Fruit fly (Drosophila melanogaster) whole organism, prepupa: ENCODE results near the gene CG13713.

Source experiments
- Blimp-1 ChIP-seq: fragments of 200-800 bp; sonication (Bioruptor generic); optimal IDR thresholded peaks from 3 replicates; lab custom pipeline; 2017; ENCODE audit warnings: missing biosample characterization, missing genetic modification characterization, mild to moderate bottlenecking, moderate library complexity, missing genetic modification reagents
- CG10631 ChIP-seq: fragments of 200-800 bp; sonication (Bioruptor generic); optimal IDR thresholded peaks from 2 replicates; lab custom pipeline; 2016; ENCODE audit warnings: missing biosample characterization, missing genetic modification characterization
- CG10669 ChIP-seq: fragments of 200-800 bp; sonication (Bioruptor generic); optimal IDR thresholded peaks from 3 replicates; lab custom pipeline; 2018; ENCODE audit warnings: missing biosample characterization, mild to moderate bottlenecking, missing genetic modification characterization, moderate library complexity
- CG11762 ChIP-seq: fragments of 200-800 bp; sonication (Bioruptor generic); optimal IDR thresholded peaks from 3 replicates; lab custom pipeline; 2016; ENCODE audit warnings: missing biosample characterization, missing genetic modification characterization; ENCODE audit not compliant: insufficient read depth
- CG34406 ChIP-seq: fragments of 200-800 bp; sonication (Bioruptor generic); optimal IDR thresholded peaks from 3 replicates; lab custom pipeline; 2016; ENCODE audit warnings: missing biosample characterization, missing genetic modification characterization
- CG3919 ChIP-seq: fragments of 200-800 bp; sonication (Bioruptor generic); optimal IDR thresholded peaks from 3 replicates; lab custom pipeline; 2016; ENCODE audit warnings: missing biosample characterization, missing genetic modification characterization
- CG4318 ChIP-seq: fragments of 200-800 bp; sonication (Bioruptor generic); optimal IDR thresholded peaks from 3 replicates; lab custom pipeline; 2017; ENCODE audit warnings: missing biosample characterization, mild to moderate bottlenecking, missing genetic modification characterization
- CG6163 ChIP-seq: fragments of 200-800 bp; sonication (Bioruptor generic); IDR thresholded peaks from 3 replicates; pipeline ENCODE4 v1.3.6; 2022; ENCODE audit warnings: missing biosample characterization, missing genetic modification characterization
- CG6276 ChIP-seq: fragments of 200-800 bp; sonication (Bioruptor generic); optimal IDR thresholded peaks from 2 replicates; lab custom pipeline; 2017; ENCODE audit warnings: missing biosample characterization, mild to moderate bottlenecking, missing genetic modification characterization
- CG6792 ChIP-seq: fragments of 200-800 bp; sonication (Bioruptor generic); optimal IDR thresholded peaks from 3 replicates; lab custom pipeline; 2016; ENCODE audit warnings: missing biosample characterization, missing genetic modification characterization
- CG6808 ChIP-seq: fragments of 200-800 bp; sonication (Bioruptor generic); optimal IDR thresholded peaks from 3 replicates; lab custom pipeline; 2017; ENCODE audit warnings: missing biosample characterization, missing genetic modification characterization, mild to moderate bottlenecking, moderate library complexity, missing genetic modification reagents
- CG8319 ChIP-seq: fragments of 200-800 bp; sonication (Bioruptor generic); optimal IDR thresholded peaks from 3 replicates; lab custom pipeline; 2016; ENCODE audit warnings: missing biosample characterization, missing genetic modification characterization
- CG8632 ChIP-seq: fragments of 200-800 bp; sonication (Bioruptor generic); optimal IDR thresholded peaks from 3 replicates; lab custom pipeline; 2016; ENCODE audit warnings: missing biosample characterization, missing genetic modification characterization
- CG9139 ChIP-seq: fragments of 200-800 bp; sonication (Bioruptor generic); optimal IDR thresholded peaks from 3 replicates; lab custom pipeline; 2017; ENCODE audit warnings: missing biosample characterization, mild to moderate bottlenecking, missing genetic modification characterization
- Eip75B ChIP-seq: fragments of 200-800 bp; sonication (Bioruptor generic); optimal IDR thresholded peaks from 3 replicates; lab custom pipeline; 2016; ENCODE audit warnings: missing biosample characterization, missing genetic modification characterization
- Eip78C ChIP-seq: fragments of 200-800 bp; sonication (Bioruptor generic); peaks from one replicate; lab custom pipeline; 2016; ENCODE audit warnings: missing biosample characterization, missing genetic modification characterization
- Eip93F ChIP-seq: fragments of 200-800 bp; sonication (Bioruptor generic); optimal IDR thresholded peaks from 2 replicates; lab custom pipeline; 2016; ENCODE audit warnings: missing biosample characterization, mild to moderate bottlenecking, missing genetic modification characterization
- Ets21C ChIP-seq: fragments of 200-800 bp; sonication (Bioruptor generic); optimal IDR thresholded peaks from 3 replicates; lab custom pipeline; 2016; ENCODE audit warnings: missing biosample characterization, missing genetic modification characterization
- Ets96B ChIP-seq: fragments of 200-800 bp; optimal IDR thresholded peaks from 2 replicates; lab custom pipeline; 2019; ENCODE audit warnings: missing biosample characterization, mild to moderate bottlenecking, missing genetic modification characterization, moderate library complexity
- Hr38 ChIP-seq: sonication (Bioruptor generic); optimal IDR thresholded peaks from 2 replicates; lab custom pipeline; 2016; ENCODE audit warnings: missing biosample characterization, missing genetic modification characterization
- Hr39 ChIP-seq: fragments of 200-800 bp; sonication (Bioruptor generic); optimal IDR thresholded peaks from 2 replicates; lab custom pipeline; 2016; ENCODE audit warnings: missing biosample characterization, missing genetic modification characterization
- Hr4 ChIP-seq: fragments of 200-800 bp; sonication (Bioruptor generic); optimal IDR thresholded peaks from 3 replicates; lab custom pipeline; 2016; ENCODE audit warnings: missing biosample characterization, missing genetic modification characterization
- Lpt ChIP-seq: fragments of 200-800 bp; sonication (Bioruptor generic); optimal IDR thresholded peaks from 3 replicates; lab custom pipeline; 2016; ENCODE audit warnings: missing biosample characterization, missing genetic modification characterization
- Met ChIP-seq: fragments of 200-800 bp; sonication (Bioruptor generic); optimal IDR thresholded peaks from 3 replicates; lab custom pipeline; 2016; ENCODE audit warnings: missing biosample characterization, missing genetic modification characterization
- Smox ChIP-seq: fragments of 200-800 bp; sonication (Bioruptor generic); optimal IDR thresholded peaks from 3 replicates; lab custom pipeline; 2016; ENCODE audit warnings: missing biosample characterization, missing genetic modification characterization
- Sox102F ChIP-seq: fragments of 200-800 bp; sonication (Bioruptor generic); optimal IDR thresholded peaks from 2 replicates; lab custom pipeline; 2016; ENCODE audit warnings: missing biosample characterization, mild to moderate bottlenecking, missing genetic modification characterization
- Sox14 ChIP-seq: fragments of 200-800 bp; sonication (Bioruptor generic); optimal IDR thresholded peaks from 3 replicates; lab custom pipeline; 2016; ENCODE audit warnings: missing biosample characterization, missing genetic modification characterization
- Sox15 ChIP-seq: fragments of 200-800 bp; sonication (Bioruptor generic); optimal IDR thresholded peaks from 3 replicates; lab custom pipeline; 2016; ENCODE audit warnings: missing biosample characterization, missing genetic modification characterization
- acj6 ChIP-seq: fragments of 200-800 bp; sonication (Bioruptor generic); optimal IDR thresholded peaks from 3 replicates; lab custom pipeline; 2016; ENCODE audit warnings: missing biosample characterization, missing genetic modification characterization
- cyc ChIP-seq: fragments of 200-800 bp; sonication (Bioruptor generic); optimal IDR thresholded peaks from 3 replicates; lab custom pipeline; 2016; ENCODE audit warnings: missing biosample characterization, missing genetic modification characterization
- eg ChIP-seq: fragments of 200-800 bp; sonication (Bioruptor generic); IDR thresholded peaks from 3 replicates; pipeline ENCODE4 v1.3.6; 2022; ENCODE audit warnings: missing biosample characterization, missing genetic modification characterization
- esn ChIP-seq: fragments of 200-800 bp; sonication (Bioruptor generic); optimal IDR thresholded peaks from 2 replicates; lab custom pipeline; 2016; ENCODE audit warnings: missing biosample characterization, mild to moderate bottlenecking, missing genetic modification characterization, moderate library complexity
- fd85E ChIP-seq: fragments of 200-800 bp; sonication (Bioruptor generic); optimal IDR thresholded peaks from 3 replicates; lab custom pipeline; 2016; ENCODE audit warnings: missing biosample characterization, missing genetic modification characterization
- fkh ChIP-seq: fragments of 200-800 bp; sonication (Bioruptor generic); optimal IDR thresholded peaks from 3 replicates; lab custom pipeline; 2017; ENCODE audit warnings: missing biosample characterization, mild to moderate bottlenecking, missing genetic modification characterization, moderate library complexity
- net ChIP-seq: fragments of 200-800 bp; sonication (Bioruptor generic); optimal IDR thresholded peaks from 3 replicates; lab custom pipeline; 2016; ENCODE audit warnings: missing biosample characterization, missing genetic modification characterization
- pdm3 ChIP-seq: fragments of 200-800 bp; sonication (Bioruptor generic); optimal IDR thresholded peaks from 3 replicates; lab custom pipeline; 2016; ENCODE audit warnings: missing biosample characterization, missing genetic modification characterization
- salr ChIP-seq, 2 experiments: fragments of 200-800 bp; sonication (Bioruptor generic); optimal IDR thresholded peaks; 3 replicates each; lab custom pipeline; 2016 to 2018; ENCODE audit warnings: missing biosample characterization in 2 of 2, missing genetic modification characterization in 2 of 2, mild to moderate bottlenecking in 1 of 2
- spab ChIP-seq: fragments of 200-800 bp; sonication (Bioruptor generic); optimal IDR thresholded peaks from 2 replicates; lab custom pipeline; 2017; ENCODE audit warnings: missing biosample characterization, mild to moderate bottlenecking, missing genetic modification characterization, missing genetic modification reagents
- topi ChIP-seq: fragments of 200-800 bp; sonication (Bioruptor generic); optimal IDR thresholded peaks from 3 replicates; lab custom pipeline; 2016; ENCODE audit warnings: missing biosample characterization, missing genetic modification characterization

CG13713 gene

dm6 chr3L:4692177-4693134 lies 4.9 kb upstream of the CG13713 start, which contains the start of gene RhoGEF64C (continued):
- no peak for TF ChIP-seq CG6808 (GFP tag; lab: Kevin White, UChicago)
- no peak for TF ChIP-seq acj6
- TF ChIP-seq Lpt (GFP tag; lab: Kevin White, UChicago) = no peak
- TF ChIP-seq CG3919 (GFP tag; lab: Kevin White, UChicago) = no peak
- no peak for TF ChIP-seq fd85E (GFP tag; lab: Kevin White, UChicago)
- 0 out of 3 replicates have a peak, but pooled peaks have one; percentile 18 for TF ChIP-seq CG6163 (GFP tag; lab: Robert Waterston, UW)
- no peak for TF ChIP-seq Sox102F (GFP tag; lab: Kevin White, UChicago)
- peak; percentile 42; the same call in 2 of the 3 replicates for TF ChIP-seq eg (GFP tag; lab: Robert Waterston, UW)
- no peak for TF ChIP-seq spab
- no peak for TF ChIP-seq CG10631 (GFP tag; lab: Kevin White, UChicago)
- no peak for TF ChIP-seq Sox15 (GFP tag; lab: Kevin White, UChicago)
- no peak for TF ChIP-seq Smox (GFP tag; lab: Kevin White, UChicago)
- no peak for TF ChIP-seq Sox14 (GFP tag; lab: Kevin White, UChicago)
- TF ChIP-seq CG10669 (GFP tag; lab: Kevin White, UChicago) = no peak
- peak; percentile 69 for TF ChIP-seq Blimp-1 (GFP tag; lab: Kevin White, UChicago)

dm6 chr3L:4694823-4695222 lies 2.6 kb upstream of the CG13713 start, which contains the start of gene CG15876:
TSS of gene CG15876 (minus strand) at chr3L:4694845.
- TF ChIP-seq Hr4 (GFP tag; lab: Kevin White, UChicago) (no peak), pdm3 (GFP tag; lab: Kevin White, UChicago) (no peak), Hr39 (no peak), net (GFP tag; lab: Kevin White, UChicago) (no peak), CG6276 (GFP tag; lab: Kevin White, UChicago) (no peak), CG6792 (GFP tag; lab: Kevin White, UChicago) (no peak), CG11762 (GFP tag; lab: Kevin White, UChicago) (no peak), Sox102F (GFP tag; lab: Kevin White, UChicago) (no peak), topi (no peak), Hr38 (no peak), CG8632 (GFP tag; lab: Kevin White, UChicago) (no peak), CG8319 (GFP tag; lab: Kevin White, UChicago) (no peak), Eip75B (GFP tag; lab: Kevin White, UChicago) (no peak), esn (no peak), CG4318 (no peak), Ets21C (no peak)

DNA sequence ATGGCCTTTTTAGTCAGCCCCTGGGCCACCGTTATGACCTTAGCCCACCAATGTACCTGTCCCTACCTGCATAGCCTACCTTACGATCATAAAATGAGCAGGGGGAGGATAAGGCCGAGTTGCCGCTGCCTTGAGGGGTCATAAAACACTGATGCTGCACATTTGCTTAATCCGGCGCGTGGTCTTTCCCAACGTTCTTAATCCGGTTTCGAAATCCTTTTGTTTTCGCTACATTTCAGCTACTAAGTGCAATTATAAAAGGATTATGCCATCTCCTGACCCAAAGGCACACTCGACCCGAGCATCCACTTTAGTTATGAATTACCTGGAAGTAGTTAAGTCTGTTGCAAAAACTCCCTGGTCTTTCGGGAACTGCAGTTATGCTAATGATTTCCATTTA lies 1.0 kb upstream of the CG13713 start:
- TF ChIP-seq salr (GFP tag; optimal IDR thresholded peaks at IDR 0.05; lab: Kevin White, UChicago) (no peak), CG6276 (GFP tag; lab: Kevin White, UChicago) (no peak), fkh (GFP tag; lab: Kevin White, UChicago) (no peak), CG3919 (GFP tag; lab: Kevin White, UChicago) (no peak), Lpt (GFP tag; lab: Kevin White, UChicago) (no peak), cyc (GFP tag; lab: Kevin White, UChicago) (no peak), Eip78C (no peak), CG10669 (GFP tag; lab: Kevin White, UChicago) (no peak), Ets96B (tag; lab: Kevin White, UChicago) (no peak), Met (GFP tag; lab: Kevin White, UChicago) (no peak), CG10631 (GFP tag; lab: Kevin White, UChicago) (no peak), Eip75B (GFP tag; lab: Kevin White, UChicago) (no peak), pdm3 (GFP tag; lab: Kevin White, UChicago) (no peak), CG34406 (no peak), CG9139 (no peak), Eip93F (no peak), Hr4 (GFP tag; lab: Kevin White, UChicago) (no peak), Ets21C (no peak)
